Fruit fly (Drosophila melanogaster): ENCODE results near the gene VhaAC45RP.

The VhaAC45RP gene

DNA sequence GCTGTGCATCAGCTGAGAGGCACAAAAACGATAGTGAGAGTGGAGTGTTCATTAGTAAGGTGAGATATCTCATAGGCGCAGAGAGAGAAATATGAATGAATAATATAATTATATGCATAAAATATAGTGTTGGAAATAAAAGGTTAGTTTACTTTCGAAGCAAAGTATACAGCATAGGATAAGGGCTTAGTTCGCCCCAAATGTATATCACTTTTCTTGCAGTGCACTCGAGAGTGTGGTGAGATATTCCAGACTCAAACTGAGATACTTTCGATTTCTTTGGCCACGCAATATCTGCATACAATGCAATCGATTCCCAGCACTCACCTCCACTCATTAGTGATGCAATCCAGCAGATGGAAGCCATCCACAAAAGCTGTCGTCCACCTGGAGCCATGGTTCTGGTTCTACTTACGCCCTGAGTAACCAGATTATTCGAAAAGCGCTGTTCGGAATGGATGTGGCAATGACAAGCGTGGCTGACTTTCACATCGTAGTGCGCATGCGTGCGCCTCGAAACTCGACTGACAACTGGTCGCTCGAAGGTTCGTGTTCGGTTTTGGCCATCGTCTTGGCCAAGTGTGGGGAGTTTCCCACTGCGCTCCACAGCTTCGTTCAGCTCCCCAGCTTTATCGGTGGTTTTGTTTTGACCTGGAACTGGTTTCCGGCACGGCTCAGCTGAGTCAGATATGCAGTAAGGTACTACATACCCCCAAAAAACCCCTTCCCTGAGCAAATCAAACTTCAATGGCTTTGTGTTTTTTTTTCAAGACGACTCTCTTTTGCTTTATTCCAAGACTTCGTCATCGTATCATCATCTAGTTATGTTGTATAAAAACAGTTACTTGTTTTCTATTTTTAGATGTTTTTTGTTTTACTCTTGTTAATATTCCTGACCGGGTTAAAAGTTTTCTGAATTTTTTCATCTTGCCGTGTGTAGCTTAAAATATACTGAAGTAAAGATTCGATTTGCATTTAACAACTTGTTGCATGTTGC is 4.8 kb upstream of the VhaAC45RP start, which contains the start of gene Rsod (continued):
- peak; percentile 4 for TF ChIP-seq dsf (GFP tag; optimal IDR thresholded peaks at IDR 0.05; ENCODE audit: borderline replicate concordance)
- TF ChIP-seq sage (GFP tag; optimal IDR thresholded peaks at IDR 0.05): peak; percentile 59
- no peak for TF ChIP-seq CrebA (GFP tag; optimal IDR thresholded peaks at IDR 0.05; ENCODE audit: borderline replicate concordance)
- TF ChIP-seq Dif (GFP tag; optimal IDR thresholded peaks at IDR 0.05; ENCODE audit: partially characterized antibody): peak; percentile 43
- no peak for TF ChIP-seq Abd-B (GFP tag; optimal IDR thresholded peaks at IDR 0.05)
- TF ChIP-seq Hr78 (GFP tag; optimal IDR thresholded peaks at IDR 0.05): no peak
- TF ChIP-seq br (GFP tag; optimal IDR thresholded peaks at IDR 0.05): peak; percentile 70

DNA sequence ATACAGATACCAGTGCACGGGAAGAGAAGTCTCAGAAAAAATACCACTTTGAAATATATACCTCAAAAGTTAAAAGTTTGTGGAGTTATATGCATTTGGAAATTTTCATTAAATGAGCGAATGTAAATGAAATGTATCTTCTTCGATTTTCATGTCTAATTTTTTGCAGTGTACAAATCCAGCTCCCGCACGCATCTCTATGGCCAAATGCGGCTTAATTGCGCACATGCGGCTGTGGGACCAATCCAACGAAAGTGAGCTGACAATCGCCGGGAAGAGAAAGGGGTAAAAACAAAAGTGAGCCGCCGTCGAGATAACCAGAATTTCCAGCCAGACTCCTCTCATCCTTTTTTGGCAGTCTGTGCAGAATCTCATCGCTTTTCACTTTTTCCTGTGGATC is 2.1 kb downstream of the VhaAC45RP start:
- peak in 1 of 2 experiments; percentile 22 for TF ChIP-seq foxo (GFP tag; optimal IDR thresholded peaks at IDR 0.05)
- TF ChIP-seq Jra (GFP tag; optimal IDR thresholded peaks at IDR 0.05): no peak
- peak; percentile 15 for TF ChIP-seq fru (GFP tag; optimal IDR thresholded peaks at IDR 0.05)
- TF ChIP-seq h (GFP tag; optimal IDR thresholded peaks at IDR 0.05): peak; percentile 15

DNA sequence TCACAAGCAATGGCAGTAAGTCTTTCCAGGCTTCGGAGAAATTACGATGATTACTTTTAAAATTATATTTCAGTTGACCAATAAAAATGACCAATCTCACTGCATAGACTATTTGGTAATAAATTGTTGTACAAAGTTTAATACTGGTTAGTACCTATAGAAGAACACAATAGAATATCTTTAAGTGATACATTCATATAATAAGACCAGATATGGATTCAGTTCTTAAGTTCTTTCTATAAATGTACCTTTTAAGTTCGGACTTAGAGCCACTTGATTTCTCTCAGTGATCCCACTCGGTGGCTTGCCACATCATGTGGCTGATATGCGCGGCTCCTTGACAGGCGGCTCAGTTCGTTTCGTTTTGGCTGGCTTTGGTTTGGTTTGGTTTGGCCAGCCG is 3.0 kb downstream of the VhaAC45RP start:
- no peak for TF ChIP-seq ey (GFP tag; optimal IDR thresholded peaks at IDR 0.05)
- TF ChIP-seq Mio (GFP tag; optimal IDR thresholded peaks at IDR 0.05): no peak
- no peak for TF ChIP-seq sage (GFP tag; optimal IDR thresholded peaks at IDR 0.05)
- no peak for TF ChIP-seq dl (GFP tag; optimal IDR thresholded peaks at IDR 0.05; ENCODE audit: insufficient read depth in 1 of 2, partially characterized antibody in 2 of 2)
- no peak for TF ChIP-seq h (GFP tag; optimal IDR thresholded peaks at IDR 0.05)
- TF ChIP-seq psq (GFP tag; optimal IDR thresholded peaks at IDR 0.05): no peak
- no peak for TF ChIP-seq tai (GFP tag; optimal IDR thresholded peaks at IDR 0.05)
- no peak for TF ChIP-seq pan (optimal IDR thresholded peaks at IDR 0.05)
- TF ChIP-seq Hnf4 (GFP tag; optimal IDR thresholded peaks at IDR 0.05): no peak
- TF ChIP-seq brk (GFP tag; optimal IDR thresholded peaks at IDR 0.05): no peak
- no peak for TF ChIP-seq br (GFP tag; optimal IDR thresholded peaks at IDR 0.05)
- no peak for TF ChIP-seq fru (GFP tag; optimal IDR thresholded peaks at IDR 0.05)
- no peak for TF ChIP-seq foxo (GFP tag; optimal IDR thresholded peaks at IDR 0.05)
- TF ChIP-seq CG32264 (GFP tag; optimal IDR thresholded peaks at IDR 0.05): no peak
- TF ChIP-seq Hr78 (GFP tag; optimal IDR thresholded peaks at IDR 0.05): no peak
- no peak for TF ChIP-seq dsf (GFP tag; optimal IDR thresholded peaks at IDR 0.05; ENCODE audit: borderline replicate concordance)

DNA sequence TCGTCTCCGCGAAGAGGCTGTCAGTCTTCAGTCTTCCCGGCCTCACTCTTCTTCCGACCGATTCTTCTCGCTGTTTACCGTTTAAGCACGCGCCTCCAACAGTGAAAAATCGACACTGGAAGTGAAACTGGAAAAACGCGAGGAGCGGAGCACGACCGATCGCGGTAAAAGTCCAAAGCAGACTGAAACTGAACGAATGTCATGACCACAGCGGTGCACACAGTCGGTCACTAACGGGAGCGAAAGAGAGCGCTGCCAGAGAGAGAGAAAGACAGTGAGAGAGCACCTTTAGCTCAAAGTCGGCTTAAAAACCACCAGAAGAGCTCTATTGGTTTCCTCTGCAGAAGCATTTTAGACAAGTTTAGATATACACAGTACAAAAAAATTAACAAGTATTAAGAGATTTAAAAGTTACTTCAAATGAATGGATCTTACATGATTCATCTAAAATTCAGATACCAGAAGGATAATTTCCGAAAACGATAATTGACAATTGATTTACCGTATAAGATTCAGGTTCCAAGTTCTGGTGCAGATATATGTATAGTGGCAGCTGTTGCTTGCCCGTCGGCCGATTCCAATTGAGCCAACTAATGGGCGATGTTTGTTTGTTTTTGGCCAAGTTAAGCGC is 5.8 kb downstream of the VhaAC45RP start, which contains the start of gene CG11498:
Gene CG11498 (minus strand): TSS at position 162 of the 631 bp plus-strand sequence.
- TF ChIP-seq CG32264 (GFP tag; optimal IDR thresholded peaks at IDR 0.05) (no peak), pan (optimal IDR thresholded peaks at IDR 0.05) (no peak), Vsx2 (GFP tag; optimal IDR thresholded peaks at IDR 0.05; ENCODE audit: partially characterized antibody) (no peak), h (GFP tag; optimal IDR thresholded peaks at IDR 0.05) (no peak), psq (GFP tag; optimal IDR thresholded peaks at IDR 0.05) (no peak), ey (GFP tag; optimal IDR thresholded peaks at IDR 0.05) (no peak), OdsH (GFP tag; optimal IDR thresholded peaks at IDR 0.05) (no peak), Hnf4 (GFP tag; optimal IDR thresholded peaks at IDR 0.05) (no peak), Dfd (GFP tag; optimal IDR thresholded peaks at IDR 0.05) (no peak), fru (GFP tag; optimal IDR thresholded peaks at IDR 0.05) (peak; percentile 15), Dif (GFP tag; optimal IDR thresholded peaks at IDR 0.05; ENCODE audit: partially characterized antibody) (peak; percentile 44), N (GFP tag; optimal IDR thresholded peaks at IDR 0.05) (no peak), HLH106 (tag; optimal IDR thresholded peaks at IDR 0.05) (no peak), Abd-B (GFP tag; optimal IDR thresholded peaks at IDR 0.05) (no peak), CG9705 (GFP tag; optimal IDR thresholded peaks at IDR 0.05) (no peak), dl (GFP tag; optimal IDR thresholded peaks at IDR 0.05; ENCODE audit: insufficient read depth in 1 of 2, partially characterized antibody in 2 of 2) (peak; percentile 4 to 32), brk (GFP tag; optimal IDR thresholded peaks at IDR 0.05) (no peak)

DNA sequence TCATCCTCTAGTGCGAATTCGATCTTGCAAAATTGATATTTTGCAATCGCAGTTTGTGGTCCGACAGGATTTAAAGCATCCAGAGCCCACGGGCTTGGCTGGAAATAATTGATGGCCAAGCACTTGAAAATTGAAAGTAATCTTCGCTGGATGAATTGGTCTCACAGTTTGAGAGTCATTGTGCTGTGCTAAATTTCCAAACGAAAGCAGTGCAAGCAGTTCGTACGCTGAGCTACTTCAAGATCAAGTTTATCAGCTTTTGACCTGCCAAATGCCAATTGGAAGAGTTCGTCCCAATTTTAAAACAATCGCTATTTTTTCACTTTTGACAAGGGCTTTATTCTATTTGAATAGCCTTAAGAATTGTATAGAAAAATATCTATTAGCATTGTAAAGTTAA is 12.4 kb downstream of the VhaAC45RP start:
- TF ChIP-seq Dif (GFP tag; optimal IDR thresholded peaks at IDR 0.05; ENCODE audit: partially characterized antibody): no peak
- TF ChIP-seq Myc (optimal IDR thresholded peaks at IDR 0.05): peak; percentile 34
